Worm (Caenorhabditis elegans): Measurements from ENCODE around the gene idpp-8.

DNA sequence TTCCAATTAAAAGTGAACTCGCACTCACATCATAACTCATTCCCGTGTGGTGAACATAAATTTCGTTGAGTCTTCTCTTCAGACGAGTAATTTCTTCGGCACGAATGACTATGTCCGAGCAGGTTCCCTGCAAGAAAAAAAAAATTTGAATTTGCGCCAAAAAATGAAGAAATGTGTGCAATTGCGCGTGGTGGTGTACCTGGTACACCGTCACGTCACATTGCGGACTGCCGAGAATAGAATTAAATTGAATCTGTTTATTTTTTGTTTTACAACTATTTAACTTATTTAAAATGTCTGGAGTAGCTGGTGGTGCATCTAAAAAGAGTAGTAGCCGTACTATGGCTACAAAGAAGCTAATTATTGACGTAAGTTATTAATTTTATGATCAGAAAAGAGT is 14.4 kb upstream of the idpp-8 start, which contains the start of gene mdt-22:
- TF ChIP-seq nhr-25 (tag; optimal IDR thresholded peaks at IDR 0.05) = peak; percentile 27
- TF ChIP-seq sem-4 (tag; optimal IDR thresholded peaks at IDR 0.05) = no peak
- TF ChIP-seq skn-1 (tag; optimal IDR thresholded peaks at IDR 0.05) = no peak
- peak; percentile 2 for TF ChIP-seq ZK546.5 (tag; optimal IDR thresholded peaks at IDR 0.05)
- TF ChIP-seq lin-11 (tag; optimal IDR thresholded peaks at IDR 0.05) = peak; percentile 81
- TF ChIP-seq fos-1 (tag; optimal IDR thresholded peaks at IDR 0.05) = peak; percentile 52
- no peak for TF ChIP-seq unc-39 (tag; optimal IDR thresholded peaks at IDR 0.05)

Measured in whole organism, L2 larva.